Fruit fly (Drosophila melanogaster): ENCODE measurements around the gene CG1486.

The CG1486 gene

dm6 chrX:21362878-21363277, 39.0 kb downstream of the CG1486 start, which contains the start of the genes bbx and waw (continued):
- TF ChIP-seq CG17829 (tag; optimal IDR thresholded peaks at IDR 0.05) (peak; percentile 26), CG15479 (GFP tag; optimal IDR thresholded peaks at IDR 0.05) (no peak), CG18476 (GFP tag; optimal IDR thresholded peaks at IDR 0.05) (no peak), CG7357 (GFP tag; IDR thresholded peaks at IDR 0.05) (no peak), Antp (GFP tag; optimal IDR thresholded peaks at IDR 0.05) (no peak), Hmr (GFP tag; optimal IDR thresholded peaks at IDR 0.05) (no peak), Fer2 (tag; optimal IDR thresholded peaks at IDR 0.05) (no peak), CG1832 (GFP tag; optimal IDR thresholded peaks at IDR 0.05) (no peak), YL-1 (GFP tag; optimal IDR thresholded peaks at IDR 0.05) (peak; percentile 77), CG15011 (GFP tag; optimal IDR thresholded peaks at IDR 0.05) (no peak), gro (GFP tag; optimal IDR thresholded peaks at IDR 0.05) (peak; percentile 28), CG3163 (GFP tag; optimal IDR thresholded peaks at IDR 0.05) (no peak), ken (GFP tag; IDR thresholded peaks at IDR 0.05) (0 out of 3 replicates have a peak, but pooled peaks have one; percentile 16), dimm (GFP tag; IDR thresholded peaks at IDR 0.05) (no peak), Sox100B (GFP tag; optimal IDR thresholded peaks at IDR 0.05) (no peak), zfh1 (GFP tag; IDR thresholded peaks at IDR 0.05) (no peak), CG2116 (GFP tag; optimal IDR thresholded peaks at IDR 0.05) (peak; percentile 27), CG10431 (GFP tag; optimal IDR thresholded peaks at IDR 0.05) (no peak), CG31388 (GFP tag; optimal IDR thresholded peaks at IDR 0.05) (no peak), Med (GFP tag) (peak; percentile 75), Asciz (GFP tag; optimal IDR thresholded peaks at IDR 0.05) (no peak), gcm2 (GFP tag; optimal IDR thresholded peaks at IDR 0.05) (no peak), Oaz (GFP tag; IDR thresholded peaks at IDR 0.05) (no peak), CG5245 (GFP tag; optimal IDR thresholded peaks at IDR 0.05) (no peak), Rfx (GFP tag; IDR thresholded peaks at IDR 0.05) (peak; percentile 38; the same call in 1 of the 2 replicates), fu2 (GFP tag; optimal IDR thresholded peaks at IDR 0.05) (no peak), ro (GFP tag; IDR thresholded peaks at IDR 0.05) (no peak), tll (GFP tag; optimal IDR thresholded peaks at IDR 0.05) (no peak), ham (GFP tag; IDR thresholded peaks at IDR 0.05) (no peak), CG1529 (GFP tag; optimal IDR thresholded peaks at IDR 0.05) (no peak), Dek (tag; optimal IDR thresholded peaks at IDR 0.05) (no peak), CG30020 (tag; optimal IDR thresholded peaks at IDR 0.05) (peak; percentile 8), Nf-YB (GFP tag; optimal IDR thresholded peaks at IDR 0.05) (no peak), chif (GFP tag; optimal IDR thresholded peaks at IDR 0.05) (peak in 1 of 2 experiments; percentile 11), E2f2 (GFP tag; IDR thresholded peaks at IDR 0.05) (peak; percentile 64), sc (optimal IDR thresholded peaks at IDR 0.05) (no peak), sc (GFP tag; optimal IDR thresholded peaks at IDR 0.05) (no peak), eve (GFP tag; optimal IDR thresholded peaks at IDR 0.05) (no peak), Mes4 (GFP tag; optimal IDR thresholded peaks at IDR 0.05) (peak; percentile 4), CG4730 (GFP tag; IDR thresholded peaks at IDR 0.05) (no peak), pros (GFP tag; optimal IDR thresholded peaks at IDR 0.05) (no peak), Dll (GFP tag; IDR thresholded peaks at IDR 0.05; ENCODE audit: partially characterized antibody) (0 out of 4 replicates have a peak, but pooled peaks have one; percentile 20), CG9932 (GFP tag; IDR thresholded peaks at IDR 0.05) (no peak), dmrt99B (tag; optimal IDR thresholded peaks at IDR 0.05) (no peak), lab (GFP tag; optimal IDR thresholded peaks at IDR 0.05) (no peak), CG1792 (GFP tag; optimal IDR thresholded peaks at IDR 0.05) (no peak), ap (GFP tag; IDR thresholded peaks at IDR 0.05) (no peak), CG32767 (GFP tag; IDR thresholded peaks at IDR 0.05) (no peak), Gsc (GFP tag; IDR thresholded peaks at IDR 0.05) (no peak), fru (optimal IDR thresholded peaks at IDR 0.05) (no peak), H2.0 (GFP tag; IDR thresholded peaks at IDR 0.05) (0 out of 2 replicates have a peak, but pooled peaks have one; percentile 10), Tbp (GFP tag; optimal IDR thresholded peaks at IDR 0.05) (no peak), CG32772 (GFP tag; IDR thresholded peaks at IDR 0.05) (peak; percentile 37; the same call in 1 of the 2 replicates)
